Worm (Caenorhabditis elegans) whole organism, young adult: ENCODE results near the gene vps-37.
A peak's percentile ranks its signal among the peaks of the same experiment; 100 is the strongest.

Experiments used
- B0261.1 ChIP-seq: sonication (generic microtip); optimal IDR thresholded peaks from 2 replicates; lab custom pipeline; 2016; ENCODE audit warnings: mild to moderate bottlenecking, missing genetic modification characterization, moderate library complexity, missing compliant biosample characterization
- B0336.3 ChIP-seq: fragments of 200-800 bp; sonication (Bioruptor generic); IDR thresholded peaks from 2 replicates; pipeline ENCODE4 v1.3.6; 2022; ENCODE audit warnings: missing genetic modification characterization, missing compliant biosample characterization
- C17E4.6 ChIP-seq: fragments of 200-800 bp; sonication (Bioruptor generic); IDR thresholded peaks from 2 replicates; pipeline ENCODE4 v1.3.6; 2022; ENCODE audit warnings: missing genetic modification reagents, missing genetic modification characterization, missing compliant biosample characterization
- F10E7.11 ChIP-seq: sonication (generic microtip); optimal IDR thresholded peaks from 2 replicates; lab custom pipeline; 2017; ENCODE audit warnings: mild to moderate bottlenecking, missing genetic modification characterization, moderate library complexity, missing compliant biosample characterization
- F49E8.2 ChIP-seq: sonication (generic microtip); optimal IDR thresholded peaks from 3 replicates; lab custom pipeline; 2017; ENCODE audit warnings: missing genetic modification characterization, mild to moderate bottlenecking, missing compliant biosample characterization, antibody characterized with exemption, moderate library complexity; ENCODE audit not compliant: insufficient read depth
- F57A8.1 ChIP-seq: fragments of 200-800 bp; sonication (Bioruptor generic); optimal IDR thresholded peaks from 2 replicates; lab custom pipeline; 2018; ENCODE audit warnings: mild to moderate bottlenecking, missing genetic modification characterization, moderate library complexity, missing compliant biosample characterization
- F57C9.4 ChIP-seq: sonication (generic microtip); optimal IDR thresholded peaks from 2 replicates; lab custom pipeline; 2017; ENCODE audit warnings: mild to moderate bottlenecking, missing genetic modification characterization, missing compliant biosample characterization
- Y56A3A.18 ChIP-seq: fragments of 200-800 bp; sonication (Bioruptor generic); IDR thresholded peaks from 2 replicates; pipeline ENCODE4 v1.3.6; 2022; ENCODE audit warnings: missing genetic modification reagents, missing genetic modification characterization, missing compliant biosample characterization
- Y67H2A.10 ChIP-seq: fragments of 200-800 bp; sonication (Bioruptor generic); conservative IDR thresholded peaks from 2 replicates; pipeline ENCODE4 v1.3.6; 2022; ENCODE audit warnings: missing genetic modification reagents, missing genetic modification characterization, missing compliant biosample characterization
- Y79H2A.3 ChIP-seq: fragments of 200-800 bp; sonication (Bioruptor generic); conservative IDR thresholded peaks from 2 replicates; pipeline ENCODE4 v1.3.6; 2022; ENCODE audit warnings: missing genetic modification reagents, missing genetic modification characterization, missing compliant biosample characterization
- athp-1 ChIP-seq: sonication (generic microtip); optimal IDR thresholded peaks from 2 replicates; lab custom pipeline; 2017; ENCODE audit warnings: mild to moderate bottlenecking, missing genetic modification characterization, missing compliant biosample characterization
- attf-5 ChIP-seq: fragments of 200-800 bp; sonication (Bioruptor generic); optimal IDR thresholded peaks from 2 replicates; lab custom pipeline; 2018; ENCODE audit warnings: mild to moderate bottlenecking, missing genetic modification characterization, missing compliant biosample characterization
- cebp-1 ChIP-seq, 2 experiments: fragments of 200-800 bp in 1 of 2; sonication (Bioruptor generic) in 1 of 2; sonication (generic microtip) in 1 of 2; IDR thresholded peaks in 1 of 2; optimal IDR thresholded peaks in 1 of 2; 2 replicates each; pipeline versions ENCODE4 v1.3.6 to Lab custom; 2017 to 2022; ENCODE audit warnings: missing compliant biosample characterization in 2 of 2, missing genetic modification characterization in 2 of 2, mild to moderate bottlenecking in 1 of 2, missing genetic modification reagents in 1 of 2, moderate library complexity in 1 of 2
- ceh-27 ChIP-seq: fragments of 200-800 bp; sonication (Bioruptor generic); optimal IDR thresholded peaks from 2 replicates; lab custom pipeline; 2018; ENCODE audit warnings: mild to moderate bottlenecking, missing genetic modification characterization, moderate library complexity, missing compliant biosample characterization
- ceh-91 ChIP-seq: fragments of 200-800 bp; sonication (Bioruptor generic); IDR thresholded peaks from 2 replicates; pipeline ENCODE4 v1.3.6; 2022; ENCODE audit warnings: missing genetic modification reagents, missing genetic modification characterization, missing compliant biosample characterization
- die-1 ChIP-seq: sonication (generic microtip); optimal IDR thresholded peaks from 2 replicates; lab custom pipeline; 2016; ENCODE audit warnings: missing genotype, mild to moderate bottlenecking, missing genetic modification characterization, missing compliant biosample characterization
- dox-1 ChIP-seq: fragments of 200-800 bp; sonication (Bioruptor generic); IDR thresholded peaks from 2 replicates; pipeline ENCODE4 v1.3.6; 2022; ENCODE audit warnings: missing genetic modification reagents, missing genetic modification characterization, missing compliant biosample characterization
- ekl-4 ChIP-seq: fragments of 200-800 bp; sonication (Bioruptor generic); IDR thresholded peaks from 2 replicates; pipeline ENCODE4 v1.3.6; 2022; ENCODE audit warnings: missing genetic modification reagents, missing genetic modification characterization, missing compliant biosample characterization
- fkh-3 ChIP-seq: sonication (generic microtip); optimal IDR thresholded peaks from 2 replicates; lab custom pipeline; 2016; ENCODE audit warnings: mild to moderate bottlenecking, missing genetic modification characterization, missing compliant biosample characterization
- let-607 ChIP-seq, 2 experiments: fragments of 200-800 bp in 1 of 2; sonication (Bioruptor generic) in 1 of 2; sonication (generic microtip) in 1 of 2; optimal IDR thresholded peaks; 2 replicates each; lab custom pipeline; 2016 to 2018; ENCODE audit warnings: mild to moderate bottlenecking in 2 of 2, missing compliant biosample characterization in 2 of 2, missing genetic modification characterization in 2 of 2, moderate library complexity in 2 of 2, missing genotype in 1 of 2
- lin-40 ChIP-seq: sonication (generic microtip); optimal IDR thresholded peaks from 2 replicates; lab custom pipeline; 2016; ENCODE audit warnings: missing genetic modification characterization, mild to moderate bottlenecking, missing compliant biosample characterization, missing genotype, missing genetic modification reagents
- lir-1 ChIP-seq: fragments of 200-800 bp; sonication (Bioruptor generic); conservative IDR thresholded peaks from 2 replicates; pipeline ENCODE4 v1.3.6; 2022; ENCODE audit warnings: missing genetic modification reagents, missing genetic modification characterization, missing compliant biosample characterization
- lsy-27 ChIP-seq: sonication (generic microtip); optimal IDR thresholded peaks from 2 replicates; lab custom pipeline; 2017; ENCODE audit warnings: missing genetic modification characterization, mild to moderate bottlenecking, missing compliant biosample characterization, antibody characterized with exemption, missing genotype, borderline replicate concordance; ENCODE audit not compliant: insufficient read depth
- madf-10 ChIP-seq: sonication (generic microtip); optimal IDR thresholded peaks from 2 replicates; lab custom pipeline; 2016; ENCODE audit warnings: mild to moderate bottlenecking, missing genetic modification characterization, missing compliant biosample characterization
- madf-6 ChIP-seq: fragments of 200-800 bp; sonication (Bioruptor generic); IDR thresholded peaks from 2 replicates; pipeline ENCODE4 v1.3.6; 2022; ENCODE audit warnings: missing genetic modification reagents, missing genetic modification characterization, missing compliant biosample characterization
- mcd-1 ChIP-seq: fragments of 200-800 bp; sonication (Bioruptor generic); IDR thresholded peaks from 2 replicates; pipeline ENCODE4 v1.3.6; 2022; ENCODE audit warnings: missing genetic modification reagents, missing genetic modification characterization, missing compliant biosample characterization
- mel-28 ChIP-seq: sonication (generic microtip); optimal IDR thresholded peaks from 2 replicates; lab custom pipeline; 2016; ENCODE audit warnings: borderline replicate concordance, mild to moderate bottlenecking, missing genetic modification characterization, missing compliant biosample characterization
- mes-4 ChIP-seq: sonication (generic microtip); optimal IDR thresholded peaks from 2 replicates; lab custom pipeline; 2016; ENCODE audit warnings: missing genotype, missing genetic modification characterization, missing compliant biosample characterization
- mxl-1 ChIP-seq: sonication (generic microtip); optimal IDR thresholded peaks from 2 replicates; lab custom pipeline; 2016; ENCODE audit warnings: missing genetic modification characterization, missing compliant biosample characterization
- nfya-2 ChIP-seq: fragments of 200-800 bp; sonication (Bioruptor generic); IDR thresholded peaks from 2 replicates; pipeline ENCODE4 v1.3.6; 2022; ENCODE audit warnings: missing genetic modification reagents, missing genetic modification characterization, missing compliant biosample characterization
- nhr-179 ChIP-seq: sonication (generic microtip); optimal IDR thresholded peaks from 2 replicates; lab custom pipeline; 2016; ENCODE audit warnings: mild to moderate bottlenecking, missing genetic modification characterization, missing compliant biosample characterization
- nhr-80 ChIP-seq: sonication (generic microtip); optimal IDR thresholded peaks from 2 replicates; lab custom pipeline; 2016; ENCODE audit warnings: missing genetic modification characterization, missing compliant biosample characterization
- nhr-90 ChIP-seq: sonication (generic microtip); optimal IDR thresholded peaks from 2 replicates; lab custom pipeline; 2016; ENCODE audit warnings: missing genotype, mild to moderate bottlenecking, missing genetic modification characterization, missing compliant biosample characterization
- rcor-1 ChIP-seq: fragments of 200-800 bp; sonication (Bioruptor generic); IDR thresholded peaks from 2 replicates; pipeline ENCODE4 v1.3.6; 2022; ENCODE audit warnings: missing genetic modification reagents, missing genetic modification characterization, missing compliant biosample characterization
- rec-8 ChIP-seq, 2 experiments: sonication (generic microtip); optimal IDR thresholded peaks; 2 replicates each; lab custom pipeline; 2016; ENCODE audit warnings: mild to moderate bottlenecking in 2 of 2, missing genetic modification characterization in 2 of 2, missing genetic modification reagents in 2 of 2, missing genotype in 2 of 2, missing biosample characterization in 1 of 2, missing compliant biosample characterization in 1 of 2, moderate library complexity in 1 of 2
- repo-1 ChIP-seq: sonication (generic microtip); optimal IDR thresholded peaks from 2 replicates; lab custom pipeline; 2017; ENCODE audit warnings: mild to moderate bottlenecking, missing genetic modification characterization, missing compliant biosample characterization
- snpc-4 ChIP-seq, 5 experiments: fragments of 150-350 bp in 1 of 5; sonication (generic microtip) in 4 of 5; optimal IDR thresholded peaks; 2 replicates each; lab custom pipeline; 2014 to 2018; ENCODE audit warnings: missing genetic modification characterization in 5 of 5, missing biosample characterization in 3 of 5, antibody characterized with exemption in 2 of 5, mild to moderate bottlenecking in 2 of 5, missing compliant biosample characterization in 2 of 5, missing genotype in 2 of 5, moderate library complexity in 2 of 5, missing genetic modification reagents in 1 of 5
- tbx-9 ChIP-seq: sonication (generic microtip); optimal IDR thresholded peaks from 2 replicates; lab custom pipeline; 2016; ENCODE audit warnings: borderline replicate concordance, missing genetic modification characterization, inconsistent platforms, missing compliant biosample characterization
- unc-130 ChIP-seq: sonication (generic microtip); optimal IDR thresholded peaks from 2 replicates; lab custom pipeline; 2016; ENCODE audit warnings: missing genetic modification reagents, missing genetic modification characterization, missing compliant biosample characterization
- unc-62 ChIP-seq: fragments of 150-350 bp; optimal IDR thresholded peaks from 2 replicates; lab custom pipeline; 2014; ENCODE audit warnings: missing biosample characterization, missing genetic modification reagents, missing genetic modification characterization
- ztf-18 ChIP-seq: sonication (generic microtip); optimal IDR thresholded peaks from 2 replicates; lab custom pipeline; 2016; ENCODE audit warnings: missing genotype, mild to moderate bottlenecking, missing genetic modification characterization, missing compliant biosample characterization
- ztf-22 ChIP-seq: fragments of 200-800 bp; sonication (Bioruptor generic); optimal IDR thresholded peaks from 2 replicates; lab custom pipeline; 2018; ENCODE audit warnings: mild to moderate bottlenecking, missing genetic modification characterization, moderate library complexity, missing compliant biosample characterization

The vps-37 gene

ce11 chrV:5567119-5567518 lies 25.4 kb upstream of the vps-37 start, which contains the start of gene C18C4.7:
Gene C18C4.7 (minus strand): TSS chrV:5567219.
- TF ChIP-seq mes-4 (no peak), ekl-4 (GFP tag; lab: Robert Waterston, UW) (no peak), cebp-1 (GFP tag; IDR thresholded peaks at IDR 0.05; lab: Robert Waterston, UW) (no peak), cebp-1 (tag; optimal IDR thresholded peaks at IDR 0.05; lab: Kevin White, UChicago) (no peak), rec-8 (tag; optimal IDR thresholded peaks at IDR 0.05; lab: Kevin White, UChicago) (no peak), C17E4.6 (no peak), die-1 (tag; lab: Kevin White, UChicago) (no peak), mel-28 (tag; lab: Kevin White, UChicago) (no peak), madf-10 (no peak), fkh-3 (tag; lab: Kevin White, UChicago) (no peak), F57A8.1 (GFP tag; lab: Kevin White, UChicago) (no peak), Y67H2A.10 (GFP tag; lab: Robert Waterston, UW) (no peak), let-607 (tag; optimal IDR thresholded peaks at IDR 0.05; lab: Kevin White, UChicago) (no peak), ceh-91 (GFP tag; lab: Robert Waterston, UW) (no peak), nhr-90 (no peak), madf-6 (GFP tag; lab: Robert Waterston, UW) (no peak), F49E8.2 (tag; lab: Kevin White, UChicago) (no peak), ztf-18 (tag; lab: Kevin White, UChicago) (no peak), nhr-179 (tag; lab: Kevin White, UChicago) (no peak)

ce11 chrV:5570433-5570832 lies 22.1 kb upstream of the vps-37 start, which contains the start of gene glb-6:
Gene glb-6 (minus strand): TSS chrV:5570533.
- TF ChIP-seq nhr-80 (tag; lab: Kevin White, UChicago) (no peak), ztf-22 (GFP tag; lab: Kevin White, UChicago) (no peak), rcor-1 (no peak), lin-40 (no peak), repo-1 (tag; lab: Kevin White, UChicago) (no peak), B0336.3 (GFP tag; lab: Robert Waterston, UW) (no peak), lsy-27 (tag; lab: Kevin White, UChicago) (no peak), ceh-27 (GFP tag; lab: Kevin White, UChicago) (no peak)

- no peak for TF ChIP-seq ekl-4 (GFP tag; lab: Robert Waterston, UW)
- no peak for TF ChIP-seq lin-40
- TF ChIP-seq F57C9.4 (tag; lab: Kevin White, UChicago), result no peak
- TF ChIP-seq nfya-2 (GFP tag; lab: Robert Waterston, UW), result no peak
- TF ChIP-seq unc-130 (GFP tag; lab: Kevin White, UChicago), result no peak
Measured at ce11 chrV:5571691-5572090, 20.8 kb upstream of the vps-37 start.

DNA sequence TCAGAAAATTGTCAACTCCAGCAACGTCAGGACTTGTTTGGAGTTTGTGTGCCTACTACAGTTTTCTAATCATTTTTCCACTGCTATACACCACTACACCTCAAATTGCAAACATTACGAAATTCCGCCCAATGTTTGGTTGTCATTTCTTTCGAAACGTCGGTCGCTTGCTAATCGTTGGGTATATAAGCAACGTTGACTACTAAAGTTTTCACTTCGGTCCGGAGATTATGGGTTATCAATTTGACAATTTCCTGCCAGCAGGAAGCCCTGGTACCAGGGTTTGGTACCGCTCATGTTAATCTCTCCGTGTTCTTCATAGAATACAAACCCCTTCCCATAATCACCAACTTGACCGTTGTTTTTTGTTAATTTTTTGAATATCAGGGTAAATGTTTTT lies 16.5 kb upstream of the vps-37 start:
- TF ChIP-seq F10E7.11 (tag; lab: Kevin White, UChicago) (no peak), mxl-1 (tag; lab: Kevin White, UChicago) (no peak), dox-1 (GFP tag; lab: Robert Waterston, UW) (no peak), B0261.1 (tag; lab: Kevin White, UChicago) (peak; percentile 54), mcd-1 (GFP tag; lab: Robert Waterston, UW) (no peak), F57C9.4 (tag; lab: Kevin White, UChicago) (no peak), tbx-9 (tag; lab: Kevin White, UChicago) (no peak), attf-5 (GFP tag; lab: Kevin White, UChicago) (peak; percentile 4), unc-62 (peak; percentile 51), Y56A3A.18 (no peak), snpc-4 (GFP tag; optimal IDR thresholded peaks at IDR 0.05; lab: Kevin White, UChicago) (peak; percentile 78), snpc-4 (tag; optimal IDR thresholded peaks at IDR 0.05; lab: Kevin White, UChicago) (peak; percentile 92 to 99 (median 98)), madf-10 (peak; percentile 35), lir-1 (GFP tag; lab: Robert Waterston, UW) (no peak), Y79H2A.3 (GFP tag; lab: Robert Waterston, UW) (no peak), let-607 (tag; optimal IDR thresholded peaks at IDR 0.05; lab: Kevin White, UChicago) (peak; percentile 37 to 75), athp-1 (tag; lab: Kevin White, UChicago) (no peak), fkh-3 (tag; lab: Kevin White, UChicago) (no peak)
